Worm (Caenorhabditis elegans) whole organism, midembryonic: Measurements from ENCODE around the gene ugt-53.

ENCODE experiments used
- T22C8.4 ChIP-seq: fragments of 200-800 bp; sonication (Bioruptor generic); IDR thresholded peaks from 2 replicates; pipeline ENCODE4 v1.3.6; 2022; ENCODE audit warnings: missing genetic modification characterization, missing compliant biosample characterization
- cog-1 ChIP-seq: sonication (generic microtip); optimal IDR thresholded peaks from 2 replicates; lab custom pipeline; 2016; ENCODE audit warnings: missing genetic modification characterization, missing compliant biosample characterization
- flt-1 ChIP-seq: fragments of 200-800 bp; sonication (Bioruptor generic); IDR thresholded peaks from 2 replicates; pipeline ENCODE4 v1.3.6; 2022; ENCODE audit warnings: missing genetic modification characterization, missing compliant biosample characterization
- klf-2 ChIP-seq: fragments of 200-800 bp; sonication (Bioruptor generic); conservative IDR thresholded peaks from 2 replicates; pipeline ENCODE4 v1.3.6; 2022; ENCODE audit warnings: missing genetic modification reagents, missing genetic modification characterization, missing compliant biosample characterization
- med-1 ChIP-seq: sonication (generic microtip); optimal IDR thresholded peaks from 2 replicates; lab custom pipeline; 2017; ENCODE audit warnings: missing genetic modification characterization, mild to moderate bottlenecking, missing compliant biosample characterization, antibody characterized with exemption, missing genetic modification reagents; ENCODE audit not compliant: insufficient read depth
- ref-1 ChIP-seq: fragments of 200-800 bp; sonication (Bioruptor generic); conservative IDR thresholded peaks from 2 replicates; pipeline ENCODE4 v1.3.6; 2022; ENCODE audit warnings: missing genetic modification reagents, missing genetic modification characterization, missing compliant biosample characterization
- tab-1 ChIP-seq: fragments of 200-800 bp; sonication (Bioruptor generic); IDR thresholded peaks from 2 replicates; pipeline ENCODE4 v1.3.6; 2022; ENCODE audit warnings: missing genetic modification characterization, missing compliant biosample characterization
- ztf-23 ChIP-seq: fragments of 200-800 bp; sonication (Bioruptor generic); IDR thresholded peaks from 2 replicates; pipeline ENCODE4 v1.3.6; 2022; ENCODE audit warnings: missing genetic modification reagents, missing genetic modification characterization, missing compliant biosample characterization
- ztf-29 ChIP-seq: fragments of 200-800 bp; sonication (Bioruptor generic); IDR thresholded peaks from 2 replicates; pipeline ENCODE4 v1.3.6; 2022; ENCODE audit warnings: missing genetic modification reagents, missing genetic modification characterization, missing compliant biosample characterization

ugt-53 gene

ce11 chrV:2876188-2876831 lies 27.2 kb downstream of the ugt-53 start:
- TF ChIP-seq klf-2 (GFP tag; lab: Robert Waterston, UW), result no peak
- TF ChIP-seq cog-1 (tag; lab: Kevin White, UChicago), result no peak
- no peak for TF ChIP-seq med-1 (GFP tag; lab: Kevin White, UChicago)
- no peak for TF ChIP-seq ztf-29 (GFP tag; lab: Robert Waterston, UW)
- TF ChIP-seq ref-1 (GFP tag; lab: Robert Waterston, UW), result no peak
- TF ChIP-seq tab-1, result no peak
- TF ChIP-seq ztf-23 (GFP tag; lab: Robert Waterston, UW), result no peak
- no peak for TF ChIP-seq flt-1 (GFP tag; lab: Robert Waterston, UW)
- TF ChIP-seq T22C8.4 (GFP tag; lab: Robert Waterston, UW), result no peak

ce11 chrV:2877509-2877908 lies 28.4 kb downstream of the ugt-53 start, which contains the start of gene F37B4.10:
Gene F37B4.10, minus strand, starts transcription at chrV:2877609.
- TF ChIP-seq tab-1, result no peak
- no peak for TF ChIP-seq med-1 (GFP tag; lab: Kevin White, UChicago)
- no peak for TF ChIP-seq ztf-23 (GFP tag; lab: Robert Waterston, UW)

DNA sequence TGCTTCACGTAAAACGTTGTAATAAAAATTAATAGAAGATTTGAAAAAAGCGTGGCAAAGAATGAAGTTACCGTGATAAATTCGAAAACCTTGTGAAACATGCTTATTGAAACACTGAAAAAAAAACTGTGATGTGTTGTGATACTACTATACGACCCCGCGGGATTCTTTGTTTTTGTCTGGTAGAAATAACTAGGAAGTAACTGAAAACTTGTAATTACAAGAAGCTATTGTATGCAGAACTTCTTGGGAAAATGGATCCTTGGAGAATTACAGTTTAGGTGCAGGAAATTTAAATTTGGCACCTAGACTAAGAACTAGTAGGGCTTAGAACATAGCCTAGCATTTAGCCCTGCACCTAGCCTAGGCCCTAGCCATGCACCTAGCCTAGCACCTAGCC lies 30.7 kb downstream of the ugt-53 start, which contains the start of gene str-39:
str-39 (minus strand) TSS at position 101 of the 400 bp plus-strand sequence.
- TF ChIP-seq tab-1, result no peak
- TF ChIP-seq ztf-29 (GFP tag; lab: Robert Waterston, UW), result no peak
- TF ChIP-seq klf-2 (GFP tag; lab: Robert Waterston, UW), result no peak
- no peak for TF ChIP-seq ztf-23 (GFP tag; lab: Robert Waterston, UW)
- no peak for TF ChIP-seq T22C8.4 (GFP tag; lab: Robert Waterston, UW)
- TF ChIP-seq ref-1 (GFP tag; lab: Robert Waterston, UW), result no peak
- no peak for TF ChIP-seq med-1 (GFP tag; lab: Kevin White, UChicago)
- no peak for TF ChIP-seq cog-1 (tag; lab: Kevin White, UChicago)
- TF ChIP-seq flt-1 (GFP tag; lab: Robert Waterston, UW), result no peak

ce11 chrV:2880356-2880755 lies 31.2 kb downstream of the ugt-53 start:
- TF ChIP-seq klf-2 (GFP tag; lab: Robert Waterston, UW) (no peak), ref-1 (GFP tag; lab: Robert Waterston, UW) (no peak), med-1 (GFP tag; lab: Kevin White, UChicago) (no peak), T22C8.4 (GFP tag; lab: Robert Waterston, UW) (no peak), cog-1 (tag; lab: Kevin White, UChicago) (no peak)

DNA sequence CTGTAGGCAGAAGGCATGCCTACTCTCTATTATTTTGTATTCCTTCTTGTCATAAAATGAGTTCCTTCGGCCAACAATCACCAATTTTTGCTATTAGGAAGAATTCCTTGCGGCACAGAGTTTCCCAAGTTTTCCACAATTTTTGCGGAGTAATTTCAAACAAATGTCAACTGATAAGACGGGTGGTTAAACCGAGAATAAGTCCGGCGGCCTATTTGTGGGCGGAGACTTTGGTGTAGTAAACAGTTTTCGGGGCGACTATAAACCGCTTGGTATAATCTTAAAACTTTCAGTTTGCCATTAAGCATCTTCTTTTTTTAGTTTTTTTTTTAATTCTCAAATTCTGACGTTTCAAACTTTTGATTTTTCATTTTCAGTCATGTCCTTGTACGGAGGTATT lies 31.9 kb downstream of the ugt-53 start, which contains the start of gene ifc-1:
ifc-1 (plus strand) TSS at position 378 of the 400 bp plus-strand sequence.
- TF ChIP-seq cog-1 (tag; lab: Kevin White, UChicago) (no peak), tab-1 (no peak), med-1 (GFP tag; lab: Kevin White, UChicago) (no peak), flt-1 (GFP tag; lab: Robert Waterston, UW) (no peak), T22C8.4 (GFP tag; lab: Robert Waterston, UW) (no peak), ztf-29 (GFP tag; lab: Robert Waterston, UW) (no peak), ztf-23 (GFP tag; lab: Robert Waterston, UW) (no peak), ref-1 (GFP tag; lab: Robert Waterston, UW) (no peak), klf-2 (GFP tag; lab: Robert Waterston, UW) (no peak)

ce11 chrV:2881565-2881964 lies 32.4 kb downstream of the ugt-53 start:
- TF ChIP-seq cog-1 (tag; lab: Kevin White, UChicago), result no peak
- TF ChIP-seq ztf-29 (GFP tag; lab: Robert Waterston, UW), result no peak
- no peak for TF ChIP-seq klf-2 (GFP tag; lab: Robert Waterston, UW)
- no peak for TF ChIP-seq flt-1 (GFP tag; lab: Robert Waterston, UW)
- TF ChIP-seq T22C8.4 (GFP tag; lab: Robert Waterston, UW), result no peak
- no peak for TF ChIP-seq tab-1
- TF ChIP-seq ztf-23 (GFP tag; lab: Robert Waterston, UW), result no peak

- TF ChIP-seq ref-1 (GFP tag; lab: Robert Waterston, UW) (no peak), med-1 (GFP tag; lab: Kevin White, UChicago) (no peak), flt-1 (GFP tag; lab: Robert Waterston, UW) (no peak), tab-1 (no peak), cog-1 (tag; lab: Kevin White, UChicago) (no peak), ztf-29 (GFP tag; lab: Robert Waterston, UW) (no peak), ztf-23 (GFP tag; lab: Robert Waterston, UW) (no peak), klf-2 (GFP tag; lab: Robert Waterston, UW) (no peak), T22C8.4 (GFP tag; lab: Robert Waterston, UW) (no peak)
Observed at ce11 chrV:2883097-2883496, 34.0 kb downstream of the ugt-53 start.

- TF ChIP-seq ref-1 (GFP tag; lab: Robert Waterston, UW) (no peak), cog-1 (tag; lab: Kevin White, UChicago) (no peak), ztf-29 (GFP tag; lab: Robert Waterston, UW) (no peak), flt-1 (GFP tag; lab: Robert Waterston, UW) (no peak), ztf-23 (GFP tag; lab: Robert Waterston, UW) (no peak), T22C8.4 (GFP tag; lab: Robert Waterston, UW) (no peak), tab-1 (no peak), med-1 (GFP tag; lab: Kevin White, UChicago) (no peak), klf-2 (GFP tag; lab: Robert Waterston, UW) (no peak)
Observed at ce11 chrV:2884411-2884810, 35.3 kb downstream of the ugt-53 start, which contains the start of gene sre-24. Gene sre-24, plus strand, starts transcription at chrV:2884711.

DNA sequence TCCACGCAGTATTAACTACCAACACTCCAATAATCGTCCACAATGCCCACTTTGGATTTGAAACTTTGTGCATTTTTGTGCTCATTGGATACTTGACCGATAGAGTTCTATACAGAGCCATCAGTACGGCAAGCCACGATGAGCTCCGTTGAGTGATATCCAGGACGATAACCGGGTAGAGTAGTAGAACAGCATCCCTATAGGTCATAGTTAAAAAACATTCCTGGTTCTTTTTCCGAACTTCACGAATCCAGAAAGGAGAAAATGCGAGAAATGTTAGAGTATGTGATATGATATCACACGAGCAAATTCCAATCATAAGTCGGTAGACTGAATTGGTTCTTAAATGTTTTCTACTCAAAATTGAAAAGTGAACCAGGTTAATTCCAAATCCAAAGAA lies 39.1 kb downstream of the ugt-53 start:
- TF ChIP-seq ztf-23 (GFP tag; lab: Robert Waterston, UW) (no peak), med-1 (GFP tag; lab: Kevin White, UChicago) (no peak), ref-1 (GFP tag; lab: Robert Waterston, UW) (no peak), klf-2 (GFP tag; lab: Robert Waterston, UW) (no peak), T22C8.4 (GFP tag; lab: Robert Waterston, UW) (no peak), flt-1 (GFP tag; lab: Robert Waterston, UW) (no peak), ztf-29 (GFP tag; lab: Robert Waterston, UW) (no peak), cog-1 (tag; lab: Kevin White, UChicago) (no peak), tab-1 (no peak)
